Worm (Caenorhabditis elegans) whole organism, L4 larva: ENCODE results near the gene C53B7.3.

Source experiments
- ZK546.5 ChIP-seq, 2 experiments: sonication (generic microtip); optimal IDR thresholded peaks; 2 replicates each; lab custom pipeline; 2017; ENCODE audit warnings: missing biosample characterization in 2 of 2, missing genetic modification characterization in 2 of 2
- aly-2 ChIP-seq: sonication (generic microtip); optimal IDR thresholded peaks from 2 replicates; lab custom pipeline; 2018; ENCODE audit warnings: missing biosample characterization, missing genetic modification characterization
- arid-1 ChIP-seq: fragments of 200-800 bp; sonication (Bioruptor generic); conservative IDR thresholded peaks from 2 replicates; pipeline ENCODE4 v1.3.6; 2022; ENCODE audit warnings: missing genetic modification reagents, missing genetic modification characterization, missing compliant biosample characterization
- ces-1 ChIP-seq: fragments of 150-350 bp; sonication (generic microtip); optimal IDR thresholded peaks from 4 replicates; lab custom pipeline; 2014; ENCODE audit warnings: missing biosample characterization, missing genetic modification reagents, missing genetic modification characterization
- pha-4 ChIP-seq, 2 experiments: fragments of 150-350 bp in 1 of 2; fragments of 200-800 bp in 1 of 2; sonication (Bioruptor generic) in 1 of 2; IDR thresholded peaks in 1 of 2; optimal IDR thresholded peaks in 1 of 2; 2 replicates each; pipeline versions ENCODE4 v1.3.6 to Lab custom; 2014 to 2022; ENCODE audit warnings: missing genetic modification characterization in 2 of 2, missing genetic modification reagents in 2 of 2, missing biosample characterization in 1 of 2, missing compliant biosample characterization in 1 of 2

- TF ChIP-seq pha-4 (GFP tag; IDR thresholded peaks at IDR 0.05; lab: Robert Waterston, UW) (no peak), pha-4 (tag; optimal IDR thresholded peaks at IDR 0.05; lab: Kevin White, UChicago) (no peak), aly-2 (tag; lab: Kevin White, UChicago) (no peak), ZK546.5 (tag; optimal IDR thresholded peaks at IDR 0.05; lab: Kevin White, UChicago) (no peak), ces-1 (GFP tag; lab: Kevin White, UChicago) (no peak), arid-1 (GFP tag; lab: Robert Waterston, UW) (no peak)
Observed at ce11 chrX:6866900-6867299, 22.3 kb downstream of the C53B7.3 start.
